Fruit fly (Drosophila melanogaster) Kc167 (cell line): ENCODE data around the gene nAChRalpha5.

Source experiments
- Myc ChIP-seq: fragments of >200 bp; optimal IDR thresholded peaks from 2 replicates; lab custom pipeline; 2017; ENCODE audit warnings: missing external identifiers
- h ChIP-seq: fragments of >200 bp; optimal IDR thresholded peaks from 3 replicates; lab custom pipeline; 2018; ENCODE audit warnings: missing external identifiers
- insv ChIP-seq: fragments of >200 bp; optimal IDR thresholded peaks from 3 replicates; lab custom pipeline; 2018; ENCODE audit warnings: missing external identifiers

DNA sequence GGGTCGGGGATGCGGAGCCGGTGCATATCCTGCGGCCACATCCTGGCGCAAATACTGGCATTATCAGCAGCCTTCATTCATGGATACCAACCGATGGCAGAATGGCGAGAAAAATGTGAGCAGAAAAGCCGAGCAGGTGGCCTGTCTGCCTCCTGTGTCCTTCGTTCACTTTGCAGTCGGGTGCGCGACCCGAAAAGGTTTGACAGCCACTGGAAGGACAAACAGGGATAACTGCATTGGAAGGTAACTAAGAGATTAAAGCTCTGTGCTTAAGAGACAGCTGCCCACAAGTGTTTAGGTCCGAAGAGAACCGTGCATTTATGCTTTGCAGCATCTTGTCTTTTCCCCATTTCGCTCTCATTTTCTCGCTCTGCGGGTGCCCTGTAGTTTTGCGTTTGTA is 1.3 kb upstream of the nAChRalpha5 start:
- TF ChIP-seq h (lab: Kevin White, UChicago) (no peak), Myc (no peak), insv (lab: Kevin White, UChicago) (no peak)
